Worm (Caenorhabditis elegans) whole organism, mixed stage, embryonic: ENCODE measurements around the gene C26D10.6.
A peak's percentile ranks its signal among the peaks of the same experiment; 100 is the strongest.

Experiments used
- ces-1 ChIP-seq: fragments of 150-350 bp; optimal IDR thresholded peaks from 2 replicates; lab custom pipeline; 2014; ENCODE audit warnings: missing biosample characterization, missing genetic modification reagents, missing genetic modification characterization
- ham-2 ChIP-seq: fragments of 200-800 bp; sonication (Bioruptor generic); optimal IDR thresholded peaks from 2 replicates; lab custom pipeline; 2018; ENCODE audit warnings: mild to moderate bottlenecking, missing genetic modification characterization, missing compliant biosample characterization
- mep-1 ChIP-seq: fragments of 150-350 bp; optimal IDR thresholded peaks from 2 replicates; lab custom pipeline; 2017; ENCODE audit warnings: missing biosample characterization, missing genetic modification reagents, missing genetic modification characterization, inconsistent platforms
- nhr-12 ChIP-seq: fragments of 150-350 bp; optimal IDR thresholded peaks from 2 replicates; lab custom pipeline; 2014; ENCODE audit warnings: missing biosample characterization, missing genetic modification characterization
- nhr-237 ChIP-seq: fragments of 150-350 bp; optimal IDR thresholded peaks from 2 replicates; lab custom pipeline; 2014; ENCODE audit warnings: missing biosample characterization, missing genetic modification characterization
- snpc-4 ChIP-seq: fragments of 150-350 bp; optimal IDR thresholded peaks from 2 replicates; lab custom pipeline; 2014; ENCODE audit warnings: missing biosample characterization, missing genetic modification characterization
- tbx-8 ChIP-seq: fragments of 200-800 bp; sonication (Bioruptor generic); optimal IDR thresholded peaks from 2 replicates; lab custom pipeline; 2018; ENCODE audit warnings: mild to moderate bottlenecking, missing genetic modification characterization, moderate library complexity, missing compliant biosample characterization
- unc-39 ChIP-seq: fragments of 150-350 bp; optimal IDR thresholded peaks from 2 replicates; lab custom pipeline; 2014; ENCODE audit warnings: missing biosample characterization, missing genetic modification characterization
- unc-62 ChIP-seq: fragments of 150-350 bp; optimal IDR thresholded peaks from 2 replicates; lab custom pipeline; 2014; ENCODE audit warnings: missing biosample characterization, missing genetic modification reagents, missing genetic modification characterization
- ztf-11 ChIP-seq: fragments of 150-350 bp; optimal IDR thresholded peaks from 2 replicates; lab custom pipeline; 2014; ENCODE audit warnings: missing biosample characterization, missing genetic modification characterization

DNA sequence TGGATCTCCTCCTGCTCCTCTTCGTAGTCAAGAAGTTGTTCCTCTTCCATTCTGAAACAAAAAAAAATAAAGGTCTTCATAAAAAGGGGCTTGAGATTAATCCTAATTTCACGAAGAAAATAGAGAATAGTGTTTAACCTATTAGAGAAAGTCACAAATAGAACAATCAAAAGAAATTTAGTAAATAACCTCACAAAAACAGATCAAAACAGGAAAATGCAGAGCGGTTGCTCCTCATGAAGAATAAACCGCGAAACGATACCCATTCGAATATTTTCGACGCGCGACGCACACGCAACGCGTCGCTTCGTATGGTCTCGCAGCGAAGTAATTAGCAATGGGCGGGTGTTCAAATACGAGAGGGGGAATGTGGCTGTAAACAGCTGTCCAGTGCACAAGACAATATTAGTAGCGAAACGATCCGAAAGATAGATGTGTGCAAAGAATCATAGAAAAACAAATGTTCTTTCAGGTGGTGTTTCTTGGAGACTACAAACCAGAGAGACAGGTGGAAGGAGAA is 25.6 kb downstream of the C26D10.6 start, which contains the start of gene hel-1:
- TF ChIP-seq unc-62 (GFP tag; lab: Kevin White, UChicago) (peak; percentile 61), nhr-12 (tag; lab: Kevin White, UChicago) (no peak), tbx-8 (GFP tag; lab: Kevin White, UChicago) (no peak), mep-1 (peak; percentile 90), snpc-4 (tag; lab: Kevin White, UChicago) (no peak), unc-39 (tag; lab: Kevin White, UChicago) (no peak), ham-2 (peak; percentile 56), ztf-11 (tag; lab: Kevin White, UChicago) (peak; percentile 37), ces-1 (GFP tag; lab: Kevin White, UChicago) (peak; percentile 84), nhr-237 (tag; lab: Kevin White, UChicago) (peak; percentile 77)
